Fruit fly (Drosophila melanogaster) S2 (cell line): ENCODE data around the gene Hph.

ENCODE experiments used
- CG8478 ChIP-seq: fragments of >200 bp; optimal IDR thresholded peaks from 2 replicates; lab custom pipeline; 2018
- CTCF ChIP-seq, 2 experiments: fragments of >200 bp; optimal IDR thresholded peaks; 2 replicates each; lab custom pipeline; 2018

- no peak for TF ChIP-seq CG8478 (lab: Kevin White, UChicago)
- no peak for TF ChIP-seq CTCF (optimal IDR thresholded peaks at IDR 0.05; lab: Kevin White, UChicago)
Observed at dm6 chr3R:5299569-5300195, 42.8 kb downstream of the Hph start, which contains the start of gene Tim17b1.
